Worm (Caenorhabditis elegans): Measurements from ENCODE around the gene lips-12.

lips-12 gene

DNA sequence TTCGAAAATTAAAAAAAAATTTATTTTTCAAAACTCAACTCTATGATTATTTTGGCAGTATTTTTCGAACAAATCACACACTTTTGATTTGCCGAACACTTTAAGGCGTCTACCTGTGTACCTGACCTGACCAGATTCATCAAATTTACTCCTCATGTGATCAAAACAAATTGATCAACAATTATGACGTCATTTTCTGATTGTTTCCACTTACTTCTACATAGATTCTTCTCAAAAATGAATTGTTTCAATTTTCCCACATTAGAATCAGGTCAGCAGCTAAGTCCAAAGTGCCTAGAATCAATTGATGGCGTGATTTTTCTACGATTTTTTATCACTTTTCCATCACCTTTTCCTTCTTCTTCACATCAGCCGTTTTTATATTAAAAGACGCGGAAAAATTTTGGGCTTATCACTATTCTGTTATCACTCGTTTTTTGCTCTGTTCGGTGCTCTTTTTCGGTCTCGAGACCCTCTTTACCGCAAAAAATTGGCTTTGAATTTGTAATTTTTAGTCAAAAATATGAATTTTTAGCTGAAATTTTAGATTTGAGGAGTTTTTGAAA is 29.2 kb upstream of the lips-12 start (continued):
- TF ChIP-seq tag-97 (GFP tag; IDR thresholded peaks at IDR 0.05), result no peak
- TF ChIP-seq nhr-102 (tag; optimal IDR thresholded peaks at IDR 0.05), result no peak
- no peak for TF ChIP-seq nhr-11 (tag; optimal IDR thresholded peaks at IDR 0.05)
- TF ChIP-seq lir-3 (tag; optimal IDR thresholded peaks at IDR 0.05), result no peak
- TF ChIP-seq T20F7.1 (GFP tag; optimal IDR thresholded peaks at IDR 0.05), result peak; percentile 7
- TF ChIP-seq zfp-3 (GFP tag; conservative IDR thresholded peaks at IDR 0.05), result no peak
- no peak for TF ChIP-seq lin-15B (tag; optimal IDR thresholded peaks at IDR 0.05)
- no peak for TF ChIP-seq nhr-237 (tag; optimal IDR thresholded peaks at IDR 0.05)
- TF ChIP-seq zag-1 (tag; optimal IDR thresholded peaks at IDR 0.05), result no peak
- TF ChIP-seq nhr-77 (tag; optimal IDR thresholded peaks at IDR 0.05), result no peak
- TF ChIP-seq ceh-20 (GFP tag; IDR thresholded peaks at IDR 0.05), result no peak
- no peak for TF ChIP-seq F44E2.7 (GFP tag; IDR thresholded peaks at IDR 0.05)
- peak; percentile 36 for TF ChIP-seq dve-1 (tag; optimal IDR thresholded peaks at IDR 0.05; ENCODE audit: insufficient read depth)
- TF ChIP-seq snpc-4 (tag; optimal IDR thresholded peaks at IDR 0.05), result no peak
- peak; percentile 38 for TF ChIP-seq mes-2 (tag; optimal IDR thresholded peaks at IDR 0.05; ENCODE audit: poor library complexity, severe bottlenecking)
- TF ChIP-seq lin-29 (GFP tag; IDR thresholded peaks at IDR 0.05), result no peak
- no peak for TF ChIP-seq nhr-10 (tag; optimal IDR thresholded peaks at IDR 0.05)
- no peak for TF ChIP-seq lin-39 (tag; optimal IDR thresholded peaks at IDR 0.05)
- TF ChIP-seq nhr-28 (tag; optimal IDR thresholded peaks at IDR 0.05), result peak; percentile 44
- peak in 1 of 2 experiments; percentile 39; a peak in 1 of 4 replicates for TF ChIP-seq madf-5 (GFP tag; IDR thresholded peaks at IDR 0.05)
- no peak for TF ChIP-seq nhr-41 (GFP tag; IDR thresholded peaks at IDR 0.05)
- TF ChIP-seq ztf-11 (tag; optimal IDR thresholded peaks at IDR 0.05), result no peak
- TF ChIP-seq lin-38 (GFP tag; IDR thresholded peaks at IDR 0.05), result no peak
- TF ChIP-seq nhr-6 (tag; optimal IDR thresholded peaks at IDR 0.05), result no peak
- no peak for TF ChIP-seq daf-12 (tag; optimal IDR thresholded peaks at IDR 0.05)
- no peak for TF ChIP-seq ces-1 (GFP tag; optimal IDR thresholded peaks at IDR 0.05)
- TF ChIP-seq daf-16 (GFP tag; optimal IDR thresholded peaks at IDR 0.05), result no peak
- peak; percentile 63 for TF ChIP-seq daf-16 (tag; optimal IDR thresholded peaks at IDR 0.05)
- peak; percentile 11 for TF ChIP-seq dpl-1 (GFP tag; optimal IDR thresholded peaks at IDR 0.05)
- TF ChIP-seq nhr-111 (GFP tag; optimal IDR thresholded peaks at IDR 0.05), result no peak
- TF ChIP-seq ceh-82 (tag; optimal IDR thresholded peaks at IDR 0.05), result no peak

DNA sequence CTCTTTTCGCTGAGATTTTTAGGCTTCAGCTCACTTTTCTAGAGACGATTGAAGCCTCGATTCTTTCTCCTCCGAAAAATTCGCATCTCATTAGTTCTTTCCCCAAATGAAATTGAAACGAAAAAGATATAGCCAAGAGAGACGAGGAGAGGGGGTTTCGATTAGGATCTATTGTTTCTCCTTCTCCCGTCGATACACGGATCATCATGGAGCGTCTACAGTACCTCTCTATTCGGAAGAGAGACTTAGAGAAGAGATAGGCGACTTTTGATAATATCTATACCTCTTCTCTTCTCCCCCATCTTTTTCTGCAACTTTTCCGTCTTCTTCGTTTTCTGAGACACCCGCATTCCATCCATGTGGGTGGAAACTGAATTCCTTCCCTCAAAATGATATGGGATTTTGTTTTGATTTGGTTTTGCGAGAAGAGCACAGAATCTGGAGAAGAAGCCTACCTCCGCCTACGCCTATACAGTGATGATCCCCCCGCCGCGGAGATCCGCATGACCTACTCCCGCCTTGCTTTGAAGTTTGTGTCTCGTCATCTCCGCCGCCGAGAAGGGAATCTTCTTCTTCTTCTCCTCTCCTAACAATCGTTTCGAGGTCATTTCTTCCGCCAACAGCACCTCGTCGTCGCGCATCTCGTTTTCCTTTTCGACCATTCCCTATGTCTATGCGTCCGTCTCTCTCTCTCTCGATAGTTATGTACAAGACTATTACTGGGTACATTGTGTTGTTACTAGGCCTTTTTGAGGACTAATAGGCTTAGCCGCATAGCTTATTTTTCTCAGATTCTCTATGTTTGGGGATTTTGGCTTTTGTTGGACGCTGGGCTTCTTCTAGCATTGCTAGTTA is 27.9 kb upstream of the lips-12 start:
- TF ChIP-seq hlh-11 (tag; optimal IDR thresholded peaks at IDR 0.05) (peak; percentile 3), Y5F2A.4 (GFP tag; optimal IDR thresholded peaks at IDR 0.05) (no peak), mxl-3 (GFP tag; optimal IDR thresholded peaks at IDR 0.05) (peak; percentile 20), unc-62 (GFP tag; optimal IDR thresholded peaks at IDR 0.05 in 1 of 2) (peak in 1 of 2 experiments; percentile 72), unc-62 (tag; optimal IDR thresholded peaks at IDR 0.05) (no peak), nhr-42 (GFP tag; IDR thresholded peaks at IDR 0.05) (no peak), pha-4 (GFP tag; IDR thresholded peaks at IDR 0.05) (peak; percentile 23; the same call in 1 of the 2 replicates), pha-4 (tag; optimal IDR thresholded peaks at IDR 0.05) (no peak), lin-13 (GFP tag; optimal IDR thresholded peaks at IDR 0.05) (peak; percentile 29), set-16 (GFP tag; IDR thresholded peaks at IDR 0.05) (peak; percentile 64), lsy-2 (tag; optimal IDR thresholded peaks at IDR 0.05) (peak in 1 of 2 experiments; percentile 2), egl-43 (GFP tag; IDR thresholded peaks at IDR 0.05) (peak; percentile 17; the same call in 1 of the 2 replicates), nhr-237 (tag; optimal IDR thresholded peaks at IDR 0.05) (no peak), F26F4.8 (GFP tag; conservative IDR thresholded peaks at IDR 0.05) (0 out of 2 replicates have a peak, but pooled peaks have one; percentile 54), tra-1 (GFP tag; IDR thresholded peaks at IDR 0.05) (0 out of 2 replicates have a peak, but pooled peaks have one; percentile 6), mxl-2 (GFP tag; conservative IDR thresholded peaks at IDR 0.05) (0 out of 2 replicates have a peak, but pooled peaks have one; percentile 30), nhr-25 (tag; optimal IDR thresholded peaks at IDR 0.05; ENCODE audit: borderline replicate concordance, insufficient read depth) (peak; percentile 28), snpc-4 (tag; optimal IDR thresholded peaks at IDR 0.05) (no peak)
